Fruit fly (Drosophila melanogaster) whole organism: ENCODE results near the gene mthl15.

Experiments
- pan ChIP-seq: fragments of >200 bp; optimal IDR thresholded peaks from 2 replicates; lab custom pipeline; 2017
- psq ChIP-seq: fragments of >200 bp; optimal IDR thresholded peaks from 2 replicates; lab custom pipeline; 2017

DNA sequence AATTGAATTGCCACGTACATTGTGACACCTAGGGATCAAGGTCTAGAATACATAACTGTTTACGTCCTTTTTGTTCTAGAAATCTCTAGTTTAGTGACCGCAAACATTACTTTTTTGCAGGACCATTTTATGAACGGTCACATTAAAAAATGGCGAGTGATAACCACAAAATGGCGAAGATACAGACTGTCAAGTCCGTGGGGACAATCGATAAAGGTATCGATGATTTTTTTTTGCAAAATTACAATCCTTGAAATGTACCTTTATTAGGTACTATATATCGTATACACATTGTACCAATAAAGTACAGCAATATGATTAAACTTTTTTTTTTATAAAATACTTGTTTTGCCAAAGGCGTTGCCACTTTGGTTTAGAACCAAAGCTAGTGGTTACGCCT, 7.7 kb downstream of the mthl15 start:
- TF ChIP-seq psq (no peak), pan (lab: Kevin White, UChicago) (no peak)
